Fruit fly (Drosophila melanogaster) whole organism, embryonic: Measurements from ENCODE around the gene CG6106.

Experiments
- Atf3 ChIP-seq: fragments of 200-800 bp; sonication (Bioruptor generic); optimal IDR thresholded peaks from 3 replicates; lab custom pipeline; 2016; ENCODE audit warnings: missing biosample characterization, missing genetic modification characterization
- CG11093 ChIP-seq: fragments of 200-800 bp; sonication (Bioruptor generic); IDR thresholded peaks from 3 replicates; pipeline ENCODE4 v1.3.6; 2022; ENCODE audit warnings: missing biosample characterization, missing genetic modification characterization
- CG13123 ChIP-seq: fragments of 200-800 bp; sonication (Bioruptor generic); optimal IDR thresholded peaks from 2 replicates; lab custom pipeline; 2016; ENCODE audit warnings: missing biosample characterization, missing genetic modification characterization
- CG14050 ChIP-seq: fragments of 200-800 bp; sonication (Bioruptor generic); IDR thresholded peaks from 3 replicates; pipeline ENCODE4 v1.3.6; 2022; ENCODE audit warnings: missing biosample characterization, missing genetic modification characterization
- CG14667 ChIP-seq: fragments of 200-800 bp; sonication (Bioruptor generic); IDR thresholded peaks from 2 replicates; pipeline ENCODE4 v1.3.6; 2022; ENCODE audit warnings: missing biosample characterization, missing genetic modification characterization
- CG15479 ChIP-seq: fragments of 200-800 bp; sonication (Bioruptor generic); optimal IDR thresholded peaks from 3 replicates; lab custom pipeline; 2019; ENCODE audit warnings: missing biosample characterization, mild to moderate bottlenecking, missing genetic modification characterization, moderate library complexity
- CG17186 ChIP-seq: fragments of 200-800 bp; sonication (Bioruptor generic); optimal IDR thresholded peaks from 3 replicates; lab custom pipeline; 2017; ENCODE audit warnings: missing biosample characterization, missing genetic modification reagents, missing genetic modification characterization
- CG17328 ChIP-seq: fragments of 200-800 bp; sonication (Bioruptor generic); IDR thresholded peaks from 2 replicates; pipeline ENCODE4 v1.3.6; 2022; ENCODE audit warnings: missing biosample characterization, missing genetic modification characterization
- CG17829 ChIP-seq: fragments of 200-800 bp; optimal IDR thresholded peaks from 2 replicates; lab custom pipeline; 2019; ENCODE audit warnings: missing biosample characterization, mild to moderate bottlenecking, missing genetic modification characterization, moderate library complexity
- CG1832 ChIP-seq: fragments of 200-800 bp; sonication (Bioruptor generic); optimal IDR thresholded peaks from 2 replicates; lab custom pipeline; 2017; ENCODE audit warnings: missing biosample characterization, mild to moderate bottlenecking, missing genetic modification characterization, inconsistent platforms
- CG34224 ChIP-seq: fragments of 200-800 bp; sonication (Bioruptor generic); IDR thresholded peaks from 3 replicates; pipeline ENCODE4 v1.3.6; 2022; ENCODE audit warnings: missing biosample characterization, missing genetic modification characterization; ENCODE audit not compliant: partially characterized antibody
- CG34376 ChIP-seq: fragments of 200-800 bp; sonication (Bioruptor generic); optimal IDR thresholded peaks from 2 replicates; lab custom pipeline; 2018; ENCODE audit warnings: missing biosample characterization, mild to moderate bottlenecking, missing genetic modification characterization
- CG4360 ChIP-seq: fragments of 200-800 bp; sonication (Bioruptor generic); IDR thresholded peaks from 2 replicates; pipeline ENCODE4 v1.3.6; 2022; ENCODE audit warnings: missing biosample characterization, missing genetic modification characterization
- CG6854 ChIP-seq: fragments of 200-800 bp; sonication (Bioruptor generic); optimal IDR thresholded peaks from 3 replicates; lab custom pipeline; 2017; ENCODE audit warnings: missing biosample characterization, mild to moderate bottlenecking, missing genetic modification characterization
- CG7963 ChIP-seq: fragments of 200-800 bp; sonication (Bioruptor generic); IDR thresholded peaks from 3 replicates; pipeline ENCODE4 v1.3.6; 2022; ENCODE audit warnings: missing biosample characterization, missing genetic modification characterization; ENCODE audit not compliant: partially characterized antibody
- CG8478 ChIP-seq: fragments of >200 bp; optimal IDR thresholded peaks from 2 replicates; lab custom pipeline; 2018
- CG9609 ChIP-seq: fragments of 200-800 bp; sonication (Bioruptor generic); optimal IDR thresholded peaks from 3 replicates; lab custom pipeline; 2016; ENCODE audit warnings: missing biosample characterization, missing genetic modification characterization
- CrebB ChIP-seq: fragments of 200-800 bp; sonication (Bioruptor generic); optimal IDR thresholded peaks from 3 replicates; lab custom pipeline; 2018; ENCODE audit warnings: missing biosample characterization, mild to moderate bottlenecking, missing genetic modification characterization
- Dbx ChIP-seq: fragments of 200-800 bp; sonication (Bioruptor generic); IDR thresholded peaks from 3 replicates; pipeline ENCODE4 v1.3.6; 2022; ENCODE audit warnings: missing biosample characterization, missing genetic modification characterization
- Dp ChIP-seq: fragments of 200-800 bp; sonication (Bioruptor generic); optimal IDR thresholded peaks from 2 replicates; lab custom pipeline; 2018; ENCODE audit warnings: missing biosample characterization, mild to moderate bottlenecking, missing genetic modification characterization, moderate library complexity
- HmgZ ChIP-seq: fragments of 200-800 bp; sonication (Bioruptor generic); optimal IDR thresholded peaks from 2 replicates; lab custom pipeline; 2018; ENCODE audit warnings: missing biosample characterization, mild to moderate bottlenecking, missing genetic modification characterization
- Hsf ChIP-seq: fragments of 200-800 bp; sonication (Bioruptor generic); optimal IDR thresholded peaks from 3 replicates; lab custom pipeline; 2016; ENCODE audit warnings: missing biosample characterization, missing genetic modification characterization
- Lim3 ChIP-seq: fragments of 200-800 bp; sonication (Bioruptor generic); IDR thresholded peaks from 2 replicates; pipeline ENCODE4 v1.3.6; 2022; ENCODE audit warnings: missing biosample characterization, missing genetic modification characterization
- MBD-R2 ChIP-seq: fragments of 200-800 bp; sonication (Bioruptor generic); IDR thresholded peaks from 2 replicates; pipeline ENCODE4 v1.3.6; 2022; ENCODE audit warnings: missing biosample characterization, missing genetic modification characterization
- Max ChIP-seq: fragments of 200-800 bp; sonication (Bioruptor generic); optimal IDR thresholded peaks from 2 replicates; lab custom pipeline; 2016; ENCODE audit warnings: missing biosample characterization, mild to moderate bottlenecking, missing genetic modification characterization
- Med ChIP-seq: fragments of 200-800 bp; sonication (Bioruptor generic); peaks from one replicate; lab custom pipeline; 2016; ENCODE audit warnings: missing biosample characterization, missing genetic modification characterization, mild to moderate bottlenecking, inconsistent platforms, moderate library complexity
- NC2α ChIP-seq: fragments of 200-800 bp; sonication (Bioruptor generic); optimal IDR thresholded peaks from 2 replicates; lab custom pipeline; 2016; ENCODE audit warnings: missing biosample characterization, missing genetic modification characterization
- NK7.1 ChIP-seq: fragments of 200-800 bp; sonication (Bioruptor generic); optimal IDR thresholded peaks from 3 replicates; lab custom pipeline; 2016; ENCODE audit warnings: missing biosample characterization, missing genetic modification characterization
- Nf-YC ChIP-seq: fragments of 200-800 bp; optimal IDR thresholded peaks from 3 replicates; lab custom pipeline; 2019; ENCODE audit warnings: missing biosample characterization, mild to moderate bottlenecking, missing genetic modification characterization, moderate library complexity
- Pdp1 ChIP-seq, 2 experiments: fragments of 200-800 bp; sonication (Bioruptor generic); optimal IDR thresholded peaks; 3 replicates each; lab custom pipeline; 2016; ENCODE audit warnings: missing biosample characterization in 2 of 2, missing genetic modification characterization in 2 of 2, mild to moderate bottlenecking in 1 of 2, moderate library complexity in 1 of 2
- Sry-β ChIP-seq: fragments of 200-800 bp; sonication (Bioruptor generic); optimal IDR thresholded peaks from 2 replicates; lab custom pipeline; 2018; ENCODE audit warnings: missing biosample characterization, mild to moderate bottlenecking, missing genetic modification characterization, moderate library complexity
- Trl ChIP-seq, 3 experiments: fragments of >200 bp in 2 of 3; fragments of 200-800 bp in 1 of 3; sonication (Bioruptor generic) in 1 of 3; optimal IDR thresholded peaks; 2 replicates in 1 of 3; 3 replicates in 2 of 3; lab custom pipeline; 2016 to 2017; ENCODE audit warnings: missing biosample characterization in 1 of 3, missing genetic modification characterization in 1 of 3
- cg ChIP-seq: fragments of 200-800 bp; sonication (Bioruptor generic); optimal IDR thresholded peaks from 3 replicates; lab custom pipeline; 2019; ENCODE audit warnings: missing biosample characterization, mild to moderate bottlenecking, missing genetic modification characterization, moderate library complexity
- chinmo ChIP-seq: fragments of 200-800 bp; sonication (Bioruptor generic); IDR thresholded peaks from 4 replicates; pipeline ENCODE4 v1.3.6; 2022; ENCODE audit warnings: missing biosample characterization, missing genetic modification characterization; ENCODE audit not compliant: partially characterized antibody
- crol ChIP-seq: fragments of 200-800 bp; sonication (Bioruptor generic); IDR thresholded peaks from 2 replicates; pipeline ENCODE4 v1.3.6; 2022; ENCODE audit warnings: missing biosample characterization, missing genetic modification characterization
- cwo ChIP-seq: fragments of 200-800 bp; sonication (Bioruptor generic); optimal IDR thresholded peaks from 3 replicates; lab custom pipeline; 2017; ENCODE audit warnings: missing biosample characterization, missing genetic modification characterization, mild to moderate bottlenecking, moderate library complexity, missing genetic modification reagents
- fd96Cb ChIP-seq: fragments of 200-800 bp; sonication (Bioruptor generic); optimal IDR thresholded peaks from 2 replicates; lab custom pipeline; 2018; ENCODE audit warnings: missing biosample characterization, mild to moderate bottlenecking, missing genetic modification characterization, moderate library complexity
- gcm2 ChIP-seq: fragments of 200-800 bp; sonication (Bioruptor generic); optimal IDR thresholded peaks from 2 replicates; lab custom pipeline; 2016; ENCODE audit warnings: missing biosample characterization, missing genetic modification characterization
- her ChIP-seq: fragments of 200-800 bp; sonication (Bioruptor generic); optimal IDR thresholded peaks from 2 replicates; lab custom pipeline; 2016; ENCODE audit warnings: missing biosample characterization, missing genetic modification characterization
- mirr ChIP-seq: fragments of 200-800 bp; sonication (Bioruptor generic); optimal IDR thresholded peaks from 3 replicates; lab custom pipeline; 2018; ENCODE audit warnings: missing biosample characterization, mild to moderate bottlenecking, missing genetic modification characterization
- nmo ChIP-seq: fragments of 200-800 bp; sonication (Bioruptor generic); optimal IDR thresholded peaks from 2 replicates; lab custom pipeline; 2018; ENCODE audit warnings: missing biosample characterization, mild to moderate bottlenecking, missing genetic modification characterization, moderate library complexity
- pan ChIP-seq, 4 experiments: fragments of >200 bp in 3 of 4; fragments of 200-800 bp in 1 of 4; sonication (Bioruptor generic) in 1 of 4; optimal IDR thresholded peaks in 3 of 4; IDR thresholded peaks in 1 of 4; 2 replicates each; pipeline versions ENCODE4 v1.3.6 to Lab custom; 2017 to 2022; ENCODE audit warnings: missing biosample characterization in 2 of 4, missing genetic modification characterization in 2 of 4, mixed read lengths in 1 of 4
- rib ChIP-seq: fragments of 200-800 bp; sonication (Bioruptor generic); IDR thresholded peaks from 2 replicates; pipeline ENCODE4 v1.3.6; 2022; ENCODE audit warnings: missing biosample characterization, missing genetic modification characterization
- row ChIP-seq: fragments of 200-800 bp; sonication (Bioruptor generic); IDR thresholded peaks from 3 replicates; pipeline ENCODE4 v1.3.6; 2022; ENCODE audit warnings: missing biosample characterization, missing genetic modification characterization
- salm ChIP-seq: fragments of 200-800 bp; sonication (Bioruptor generic); optimal IDR thresholded peaks from 2 replicates; lab custom pipeline; 2018; ENCODE audit warnings: missing biosample characterization, mild to moderate bottlenecking, missing genetic modification characterization
- sens ChIP-seq: fragments of 200-800 bp; sonication (Bioruptor generic); peaks from one replicate; lab custom pipeline; 2016; ENCODE audit warnings: missing biosample characterization, missing genetic modification characterization
- slbo ChIP-seq: fragments of 200-800 bp; sonication (Bioruptor generic); IDR thresholded peaks from 2 replicates; pipeline ENCODE4 v1.3.6; 2022; ENCODE audit warnings: missing biosample characterization, missing genetic modification characterization
- sob ChIP-seq: fragments of 200-800 bp; sonication (Bioruptor generic); IDR thresholded peaks from 2 replicates; pipeline ENCODE4 v1.3.6; 2022; ENCODE audit warnings: missing biosample characterization, missing genetic modification characterization
- sr ChIP-seq: fragments of 200-800 bp; sonication (Bioruptor generic); IDR thresholded peaks from 3 replicates; pipeline ENCODE4 v1.3.6; 2022; ENCODE audit warnings: missing biosample characterization, missing genetic modification characterization
- vvl ChIP-seq: fragments of 200-800 bp; sonication (Bioruptor generic); IDR thresholded peaks from 2 replicates; pipeline ENCODE4 v1.3.6; 2022; ENCODE audit warnings: missing biosample characterization, missing genetic modification characterization
- wek ChIP-seq: fragments of 200-800 bp; sonication (Bioruptor generic); optimal IDR thresholded peaks from 3 replicates; lab custom pipeline; 2018; ENCODE audit warnings: missing biosample characterization, mild to moderate bottlenecking, missing genetic modification characterization, moderate library complexity

The CG6106 gene

dm6 chrX:18374421-18374935 lies 15.8 kb downstream of the CG6106 start:
- no peak for TF ChIP-seq pan (optimal IDR thresholded peaks at IDR 0.05; lab: Kevin White, UChicago)
- TF ChIP-seq pan (GFP tag; optimal IDR thresholded peaks at IDR 0.05 in 1 of 2, IDR thresholded peaks at IDR 0.05 in 1 of 2) = no peak
- TF ChIP-seq cwo (GFP tag; lab: Kevin White, UChicago) = no peak
- no peak for TF ChIP-seq Dbx (GFP tag; lab: Robert Waterston, UW)
- TF ChIP-seq CG9609 (GFP tag; lab: Kevin White, UChicago) = no peak
- TF ChIP-seq sens (GFP tag; lab: Kevin White, UChicago) = peak; percentile 35
- 0 out of 2 replicates have a peak, but pooled peaks have one; percentile 15 for TF ChIP-seq sob (GFP tag; lab: Robert Waterston, UW)
- TF ChIP-seq CG17328 (GFP tag; lab: Robert Waterston, UW) = no peak
- TF ChIP-seq Pdp1 (GFP tag; optimal IDR thresholded peaks at IDR 0.05; lab: Kevin White, UChicago) = peak in 1 of 2 experiments; percentile 26
- peak; percentile 9 for TF ChIP-seq HmgZ (tag; lab: Kevin White, UChicago)
- TF ChIP-seq CG4360 (GFP tag; lab: Robert Waterston, UW) = peak; percentile 94
- peak; percentile 5 for TF ChIP-seq Nf-YC (tag; lab: Kevin White, UChicago)
- TF ChIP-seq Atf3 (GFP tag; lab: Kevin White, UChicago) = no peak
- peak; percentile 43 for TF ChIP-seq CG34376 (GFP tag; lab: Kevin White, UChicago)
- TF ChIP-seq vvl = peak; percentile 37; the same call in 1 of the 2 replicates
- no peak for TF ChIP-seq fd96Cb (tag; lab: Kevin White, UChicago)
- 0 out of 4 replicates have a peak, but pooled peaks have one; percentile 30 for TF ChIP-seq chinmo
- no peak for TF ChIP-seq NC2α (GFP tag; lab: Kevin White, UChicago)
- TF ChIP-seq wek (GFP tag; lab: Kevin White, UChicago) = no peak
- peak; percentile 73 for TF ChIP-seq crol
- TF ChIP-seq cg (GFP tag; lab: Kevin White, UChicago) = peak; percentile 75
- TF ChIP-seq salm (tag; lab: Kevin White, UChicago) = no peak
- TF ChIP-seq CG15479 = no peak
- TF ChIP-seq CG7963 (GFP tag; lab: Robert Waterston, UW) = no peak
- TF ChIP-seq CG11093 (GFP tag; lab: Robert Waterston, UW) = no peak
- TF ChIP-seq sr (GFP tag; lab: Robert Waterston, UW) = no peak
- peak; percentile 73 for TF ChIP-seq CG1832 (GFP tag; lab: Kevin White, UChicago)
- peak; percentile 78 for TF ChIP-seq CG8478 (lab: Kevin White, UChicago)
- peak; percentile 48 for TF ChIP-seq Med
- TF ChIP-seq NK7.1 (GFP tag; lab: Kevin White, UChicago) = no peak
- TF ChIP-seq mirr (GFP tag; lab: Kevin White, UChicago) = peak; percentile 36
- TF ChIP-seq CG14667 = no peak
- TF ChIP-seq rib (GFP tag; lab: Robert Waterston, UW) = no peak
- TF ChIP-seq Trl (optimal IDR thresholded peaks at IDR 0.05; lab: Kevin White, UChicago) = peak in 1 of 2 experiments; percentile 56
- no peak for TF ChIP-seq Trl (GFP tag; optimal IDR thresholded peaks at IDR 0.05; lab: Kevin White, UChicago)
- TF ChIP-seq CrebB = peak; percentile 1

- TF ChIP-seq her (GFP tag; lab: Kevin White, UChicago) (no peak), Lim3 (GFP tag; lab: Robert Waterston, UW) (no peak), CG17186 (GFP tag; lab: Kevin White, UChicago) (peak; percentile 43), gcm2 (GFP tag; lab: Kevin White, UChicago) (no peak), nmo (peak; percentile 28), MBD-R2 (GFP tag; lab: Robert Waterston, UW) (peak; percentile 60), CG14050 (GFP tag; lab: Robert Waterston, UW) (no peak), vvl (no peak), Dp (GFP tag; lab: Kevin White, UChicago) (peak; percentile 35), CG34224 (GFP tag; lab: Robert Waterston, UW) (no peak), Max (GFP tag; lab: Kevin White, UChicago) (no peak), CG13123 (GFP tag; lab: Kevin White, UChicago) (no peak), CG6854 (GFP tag; lab: Kevin White, UChicago) (no peak), row (GFP tag; lab: Robert Waterston, UW) (peak; percentile 64), CG17829 (tag; lab: Kevin White, UChicago) (no peak), Sry-β (peak; percentile 79), slbo (no peak), Hsf (GFP tag; lab: Kevin White, UChicago) (no peak)
These were observed 21.1 kb downstream of the CG6106 start, which contains the start of the genes por and CG6179 for dm6 chrX:18379791-18380190. Gene por (minus strand): TSS chrX:18379854. Gene CG6179 (plus strand): TSS chrX:18380082.
